Worm (Caenorhabditis elegans): ENCODE data around the gene F48F7.3.

The F48F7.3 gene

DNA sequence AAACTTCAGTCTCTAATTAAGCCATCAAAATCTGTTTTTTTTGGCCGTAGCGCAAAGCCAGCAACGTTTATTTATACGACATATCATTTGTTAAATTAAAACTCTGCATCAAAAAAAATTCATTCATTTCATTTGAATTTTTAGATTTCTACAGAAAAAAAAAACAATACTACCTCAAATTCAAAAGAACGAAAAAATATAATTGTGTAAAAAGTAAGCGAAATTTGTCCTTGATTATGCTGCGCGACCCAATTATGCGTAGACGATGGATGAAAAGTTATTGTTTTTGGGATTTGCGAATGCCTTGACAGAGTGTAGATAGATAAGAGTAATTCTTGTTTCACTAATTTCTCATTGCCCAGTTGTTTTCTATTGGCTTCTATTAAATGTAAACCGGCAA lies at the start of gene F48F7.3:
Gene F48F7.3, plus strand, starts transcription at position 301 of the 400 bp plus-strand sequence.
- TF ChIP-seq fkh-10 (GFP tag; optimal IDR thresholded peaks at IDR 0.05) = no peak

DNA sequence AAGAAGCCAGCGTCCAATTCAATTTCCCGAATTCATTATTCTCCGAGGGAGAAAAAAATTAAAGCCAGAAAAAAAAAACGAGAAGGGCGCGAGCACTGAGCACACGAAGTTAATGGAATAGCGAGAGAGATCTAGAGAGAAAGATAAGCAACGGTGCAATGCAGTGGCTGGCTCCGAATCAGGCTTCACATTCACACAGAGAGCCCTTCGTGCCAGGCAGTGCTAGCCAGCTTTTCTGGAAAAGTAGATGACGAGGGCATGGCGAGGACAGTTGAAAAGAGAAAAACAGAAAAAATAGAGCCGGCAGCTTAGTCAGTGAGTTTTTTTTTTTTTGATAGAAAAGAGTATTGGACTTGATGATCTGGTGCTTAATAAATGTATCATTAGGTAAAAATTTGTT lies 49.7 kb upstream of the F48F7.3 start:
- no peak for TF ChIP-seq nhr-237 (tag; optimal IDR thresholded peaks at IDR 0.05)
- no peak for TF ChIP-seq lsy-12 (tag; optimal IDR thresholded peaks at IDR 0.05)
- no peak for TF ChIP-seq nhr-43 (tag; optimal IDR thresholded peaks at IDR 0.05; ENCODE audit: poor library complexity, severe bottlenecking)
- TF ChIP-seq nfya-1 (tag; optimal IDR thresholded peaks at IDR 0.05; ENCODE audit: insufficient read depth) = peak; percentile 11
- TF ChIP-seq sea-2 (GFP tag; optimal IDR thresholded peaks at IDR 0.05) = no peak
- TF ChIP-seq egl-27 (tag; optimal IDR thresholded peaks at IDR 0.05) = no peak

DNA sequence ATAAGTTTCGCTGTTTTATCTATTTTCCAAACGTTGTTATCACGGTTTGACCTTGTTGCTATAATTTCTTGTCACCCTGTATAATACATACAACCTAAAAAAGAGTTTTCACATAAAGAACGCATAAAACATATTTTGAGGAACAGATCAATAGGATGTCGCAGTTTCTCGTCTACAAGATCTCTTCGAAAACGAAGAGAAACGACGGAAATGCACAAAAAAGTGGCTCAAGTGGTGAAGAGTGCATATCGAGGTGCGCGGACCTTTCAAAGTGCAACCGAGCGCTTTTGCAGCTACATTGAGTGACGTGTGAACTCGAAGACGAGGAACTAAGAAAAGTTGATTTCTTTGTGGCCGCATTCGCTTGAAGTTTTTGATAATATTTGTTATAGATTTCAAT lies 49.0 kb upstream of the F48F7.3 start, which contains the start of gene Y26E6A.2:
Gene Y26E6A.2, minus strand, starts transcription at position 101 of the 400 bp plus-strand sequence.
- TF ChIP-seq hmg-11 (tag; optimal IDR thresholded peaks at IDR 0.05) (peak; percentile 35), egl-5 (tag; optimal IDR thresholded peaks at IDR 0.05) (no peak)

DNA sequence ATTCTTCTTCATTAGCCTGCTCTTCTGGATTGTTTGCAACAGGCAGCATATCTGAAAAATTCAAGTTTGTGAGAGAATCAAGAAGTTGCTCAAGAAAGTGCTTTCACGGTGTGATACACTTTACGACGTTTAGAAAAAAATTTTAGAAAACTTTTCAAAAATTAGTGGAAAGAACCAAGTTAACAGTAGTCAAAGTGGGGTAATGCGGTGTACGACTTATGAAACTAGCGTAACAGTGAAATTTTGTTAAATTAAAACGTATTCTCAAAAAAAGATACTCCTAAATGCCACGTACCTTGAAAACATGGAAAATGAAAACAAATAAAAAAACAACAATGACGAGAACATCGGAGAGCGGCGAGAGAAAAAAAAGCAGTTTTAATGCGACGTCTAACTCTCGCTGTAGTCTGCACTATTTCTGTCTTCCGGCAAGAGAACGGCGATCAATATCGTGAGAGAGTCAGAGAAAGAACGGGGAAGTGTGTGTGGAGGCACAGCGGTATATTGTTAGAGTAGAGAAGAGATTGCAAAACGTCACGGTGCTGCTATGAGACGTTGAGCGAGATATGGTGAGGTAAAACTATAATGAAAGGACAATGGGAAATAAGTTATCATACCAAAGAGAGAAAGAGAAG lies 46.1 kb upstream of the F48F7.3 start, which contains the start of gene ekl-5:
Gene ekl-5, minus strand, starts transcription at position 51 of the 635 bp plus-strand sequence.
- peak; percentile 83 for TF ChIP-seq egl-5 (tag; optimal IDR thresholded peaks at IDR 0.05)
- peak; percentile 72 for TF ChIP-seq nhr-25 (tag; optimal IDR thresholded peaks at IDR 0.05)
- no peak for TF ChIP-seq ztf-11 (tag; optimal IDR thresholded peaks at IDR 0.05)
- no peak for TF ChIP-seq fkh-10 (GFP tag; optimal IDR thresholded peaks at IDR 0.05)
- TF ChIP-seq nhr-237 (tag; optimal IDR thresholded peaks at IDR 0.05) = no peak
- peak; percentile 32 for TF ChIP-seq snpc-4 (tag; optimal IDR thresholded peaks at IDR 0.05)
- TF ChIP-seq tbx-2 (tag; optimal IDR thresholded peaks at IDR 0.05) = no peak
- TF ChIP-seq unc-62 (GFP tag; optimal IDR thresholded peaks at IDR 0.05) = no peak
- peak; percentile 38 for TF ChIP-seq nhr-23 (tag; optimal IDR thresholded peaks at IDR 0.05)
- TF ChIP-seq eor-1 (tag; optimal IDR thresholded peaks at IDR 0.05) = no peak
- TF ChIP-seq ama-1 (optimal IDR thresholded peaks at IDR 0.05) = no peak
- no peak for TF ChIP-seq ztf-4 (tag; optimal IDR thresholded peaks at IDR 0.05)
- TF ChIP-seq elt-1 (tag; optimal IDR thresholded peaks at IDR 0.05) = no peak
- peak; percentile 75 for TF ChIP-seq hmg-11 (tag; optimal IDR thresholded peaks at IDR 0.05)
- no peak for TF ChIP-seq unc-39 (tag; optimal IDR thresholded peaks at IDR 0.05)
- TF ChIP-seq nhr-77 (tag; optimal IDR thresholded peaks at IDR 0.05) = no peak
- peak; percentile 25 for TF ChIP-seq jun-1 (tag; optimal IDR thresholded peaks at IDR 0.05)
- TF ChIP-seq fos-1 (tag; optimal IDR thresholded peaks at IDR 0.05) = no peak
- TF ChIP-seq mdl-1 (tag; optimal IDR thresholded peaks at IDR 0.05) = no peak
- TF ChIP-seq sea-2 (GFP tag; optimal IDR thresholded peaks at IDR 0.05) = no peak
- TF ChIP-seq skn-1 (tag; optimal IDR thresholded peaks at IDR 0.05) = no peak
- TF ChIP-seq daf-12 (tag; optimal IDR thresholded peaks at IDR 0.05) = no peak
- peak; percentile 74 for TF ChIP-seq nfya-1 (tag; optimal IDR thresholded peaks at IDR 0.05; ENCODE audit: insufficient read depth)
- peak; percentile 59 for TF ChIP-seq lin-39 (tag; optimal IDR thresholded peaks at IDR 0.05)
- peak; percentile 13 for TF ChIP-seq pqm-1 (tag; optimal IDR thresholded peaks at IDR 0.05)
- TF ChIP-seq ceh-82 (tag; optimal IDR thresholded peaks at IDR 0.05) = no peak
- TF ChIP-seq elt-3 (tag; optimal IDR thresholded peaks at IDR 0.05) = peak in 2 of 3 experiments; percentile 9 to 73
- TF ChIP-seq nhr-28 (tag; optimal IDR thresholded peaks at IDR 0.05) = no peak
- TF ChIP-seq ZK546.5 (tag; optimal IDR thresholded peaks at IDR 0.05) = no peak
- TF ChIP-seq aly-2 (tag; optimal IDR thresholded peaks at IDR 0.05) = no peak
- TF ChIP-seq zag-1 (tag; optimal IDR thresholded peaks at IDR 0.05) = no peak
- no peak for TF ChIP-seq lsy-12 (tag; optimal IDR thresholded peaks at IDR 0.05)
- TF ChIP-seq nhr-76 (tag; optimal IDR thresholded peaks at IDR 0.05) = no peak
- TF ChIP-seq nhr-43 (tag; optimal IDR thresholded peaks at IDR 0.05; ENCODE audit: poor library complexity, severe bottlenecking) = no peak
- TF ChIP-seq fkh-2 (tag; optimal IDR thresholded peaks at IDR 0.05) = no peak
- TF ChIP-seq ceh-9 (tag; optimal IDR thresholded peaks at IDR 0.05) = no peak
- peak; percentile 16 for TF ChIP-seq R02D3.7 (tag; optimal IDR thresholded peaks at IDR 0.05)
- no peak for TF ChIP-seq mml-1 (tag; optimal IDR thresholded peaks at IDR 0.05)
- TF ChIP-seq elt-2 (tag; optimal IDR thresholded peaks at IDR 0.05) = peak; percentile 54
- no peak for TF ChIP-seq lin-15B (tag; optimal IDR thresholded peaks at IDR 0.05)
- TF ChIP-seq egl-27 (tag; optimal IDR thresholded peaks at IDR 0.05) = no peak
- peak; percentile 83 for TF ChIP-seq pha-4 (tag; optimal IDR thresholded peaks at IDR 0.05)
- TF ChIP-seq ceh-28 (tag; optimal IDR thresholded peaks at IDR 0.05) = peak; percentile 85
- no peak for TF ChIP-seq nhr-12 (tag; optimal IDR thresholded peaks at IDR 0.05)
- no peak for TF ChIP-seq ceh-16 (tag; optimal IDR thresholded peaks at IDR 0.05)
- no peak for TF ChIP-seq nhr-67 (tag; optimal IDR thresholded peaks at IDR 0.05)
